Worm (Caenorhabditis elegans): ENCODE measurements around the gene VW02B12L.2.

ce11 chrII:11392390-11392789 lies 47.7 kb downstream of the VW02B12L.2 start:
- TF ChIP-seq sox-4 (tag; optimal IDR thresholded peaks at IDR 0.05) = no peak
- no peak for TF ChIP-seq fkh-10 (GFP tag; optimal IDR thresholded peaks at IDR 0.05)
- no peak for TF ChIP-seq rnt-1 (tag; optimal IDR thresholded peaks at IDR 0.05)

Data from whole organism, late embryonic.